Fruit fly (Drosophila melanogaster): ENCODE data around the gene DPCoAC.

Gene DPCoAC

dm6 chr3R:20574535-20574980, 17.1 kb upstream of the DPCoAC start:
- TF ChIP-seq dmrt93B (GFP tag; optimal IDR thresholded peaks at IDR 0.05), result no peak
- TF ChIP-seq Sp1 (GFP tag; optimal IDR thresholded peaks at IDR 0.05), result peak; percentile 48
- TF ChIP-seq Dif (GFP tag; optimal IDR thresholded peaks at IDR 0.05; ENCODE audit: partially characterized antibody), result peak; percentile 73
- TF ChIP-seq Myc (optimal IDR thresholded peaks at IDR 0.05), result peak; percentile 15
- TF ChIP-seq usp (GFP tag; optimal IDR thresholded peaks at IDR 0.05), result no peak
- peak; percentile 80 for TF ChIP-seq Hr83 (GFP tag; optimal IDR thresholded peaks at IDR 0.05; ENCODE audit: poor library complexity, severe bottlenecking)
- no peak for TF ChIP-seq Dfd (GFP tag; optimal IDR thresholded peaks at IDR 0.05)
- TF ChIP-seq Rel (GFP tag; optimal IDR thresholded peaks at IDR 0.05), result no peak
- TF ChIP-seq Rel (tag; optimal IDR thresholded peaks at IDR 0.05), result peak; percentile 14
- TF ChIP-seq ey (GFP tag; optimal IDR thresholded peaks at IDR 0.05), result peak; percentile 3
- peak in 1 of 2 experiments; percentile 47 for TF ChIP-seq foxo (GFP tag; optimal IDR thresholded peaks at IDR 0.05)
- peak; percentile 37 for TF ChIP-seq rgr (GFP tag; optimal IDR thresholded peaks at IDR 0.05)
- TF ChIP-seq brk (GFP tag; optimal IDR thresholded peaks at IDR 0.05), result no peak

dm6 chr3R:20573326-20573725, 15.9 kb upstream of the DPCoAC start:
- TF ChIP-seq rgr (GFP tag; optimal IDR thresholded peaks at IDR 0.05), result no peak
- TF ChIP-seq GATAd (GFP tag; optimal IDR thresholded peaks at IDR 0.05), result no peak
- no peak for TF ChIP-seq pan (optimal IDR thresholded peaks at IDR 0.05)
- no peak for TF ChIP-seq Rel (GFP tag; optimal IDR thresholded peaks at IDR 0.05)
- no peak for TF ChIP-seq Rel (tag; optimal IDR thresholded peaks at IDR 0.05)
- TF ChIP-seq usp (GFP tag; optimal IDR thresholded peaks at IDR 0.05), result no peak
- TF ChIP-seq Dif (GFP tag; optimal IDR thresholded peaks at IDR 0.05; ENCODE audit: partially characterized antibody), result no peak
- no peak for TF ChIP-seq fru (GFP tag; optimal IDR thresholded peaks at IDR 0.05)
- TF ChIP-seq jim (GFP tag; optimal IDR thresholded peaks at IDR 0.05), result no peak
- no peak for TF ChIP-seq psq (GFP tag; optimal IDR thresholded peaks at IDR 0.05)

DNA sequence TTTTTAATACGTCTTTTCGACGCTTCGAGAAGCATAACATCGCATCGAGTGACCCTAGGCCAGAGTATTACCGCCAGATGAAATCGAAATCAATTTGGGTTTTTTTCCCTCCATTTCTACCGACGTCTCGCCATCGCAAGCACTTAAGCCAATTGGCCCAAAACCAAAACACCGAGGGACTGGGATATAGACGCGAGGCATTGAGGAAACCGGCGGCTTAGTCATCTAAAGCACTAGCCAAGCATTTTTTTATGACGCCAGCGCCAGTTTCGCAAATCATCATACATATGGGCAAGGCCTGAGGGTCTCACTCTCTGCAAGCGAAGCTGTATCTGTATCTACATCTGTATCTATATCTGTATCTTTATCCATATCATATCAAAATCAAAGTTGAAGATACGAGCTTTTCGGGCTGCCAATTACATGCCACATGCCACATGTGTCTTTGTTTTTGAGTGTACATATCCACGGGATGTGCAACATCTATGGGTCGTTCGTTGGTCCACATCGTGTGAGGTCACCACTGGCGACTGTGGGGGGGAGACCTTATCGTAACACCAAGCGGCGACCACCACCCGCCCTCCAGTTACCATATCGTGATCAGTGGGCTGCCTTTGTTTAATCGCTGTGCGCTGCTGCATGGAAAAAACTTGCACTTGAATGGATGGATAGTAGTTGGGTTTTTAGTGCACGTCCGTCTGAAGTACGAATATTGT, 10.2 kb upstream of the DPCoAC start:
- TF ChIP-seq fru (GFP tag; optimal IDR thresholded peaks at IDR 0.05), result no peak
- TF ChIP-seq CrebA (GFP tag; optimal IDR thresholded peaks at IDR 0.05; ENCODE audit: borderline replicate concordance), result no peak
- no peak for TF ChIP-seq usp (GFP tag; optimal IDR thresholded peaks at IDR 0.05)
- no peak for TF ChIP-seq CG32264 (GFP tag; optimal IDR thresholded peaks at IDR 0.05)
- no peak for TF ChIP-seq psq (GFP tag; optimal IDR thresholded peaks at IDR 0.05)
- no peak for TF ChIP-seq lola (GFP tag; optimal IDR thresholded peaks at IDR 0.05)
- no peak for TF ChIP-seq pan (optimal IDR thresholded peaks at IDR 0.05)
- TF ChIP-seq sage (GFP tag; optimal IDR thresholded peaks at IDR 0.05), result no peak
- TF ChIP-seq Mio (GFP tag; optimal IDR thresholded peaks at IDR 0.05), result no peak
- TF ChIP-seq dsf (GFP tag; optimal IDR thresholded peaks at IDR 0.05; ENCODE audit: borderline replicate concordance), result no peak
- TF ChIP-seq Sp1 (GFP tag; optimal IDR thresholded peaks at IDR 0.05), result no peak
- no peak for TF ChIP-seq CG9705 (GFP tag; optimal IDR thresholded peaks at IDR 0.05)
- no peak for TF ChIP-seq Dif (GFP tag; optimal IDR thresholded peaks at IDR 0.05; ENCODE audit: partially characterized antibody)
- no peak for TF ChIP-seq Dfd (GFP tag; optimal IDR thresholded peaks at IDR 0.05)
- TF ChIP-seq Jra (GFP tag; optimal IDR thresholded peaks at IDR 0.05), result no peak
- TF ChIP-seq dl (GFP tag; optimal IDR thresholded peaks at IDR 0.05; ENCODE audit: insufficient read depth in 1 of 2, partially characterized antibody in 2 of 2), result no peak
- TF ChIP-seq Abd-B (GFP tag; optimal IDR thresholded peaks at IDR 0.05), result no peak
- TF ChIP-seq Myc (optimal IDR thresholded peaks at IDR 0.05), result no peak
- no peak for TF ChIP-seq br (GFP tag; optimal IDR thresholded peaks at IDR 0.05)

DNA sequence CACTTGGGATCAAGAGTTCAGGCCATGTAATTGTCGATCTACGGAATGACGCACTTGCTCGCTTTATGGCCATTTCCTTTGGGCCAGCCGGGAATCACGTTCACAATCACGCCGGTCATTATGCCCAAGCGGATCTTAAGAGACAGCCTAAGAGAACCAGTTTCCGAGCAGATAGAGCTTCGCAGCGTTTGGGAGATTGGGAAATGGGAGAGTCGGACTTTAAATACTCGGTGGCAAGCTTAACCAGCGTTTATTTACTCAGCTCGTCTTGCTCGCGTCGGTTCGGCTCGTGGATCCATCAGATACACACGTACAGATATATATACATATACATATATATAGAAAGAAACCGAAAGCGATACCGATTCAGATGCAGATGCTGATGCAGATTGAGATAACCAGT, 8.1 kb upstream of the DPCoAC start:
- peak; percentile 65 for TF ChIP-seq Dif (GFP tag; optimal IDR thresholded peaks at IDR 0.05; ENCODE audit: partially characterized antibody)
- TF ChIP-seq h (GFP tag; optimal IDR thresholded peaks at IDR 0.05), result peak; percentile 10
- no peak for TF ChIP-seq HLH106 (tag; optimal IDR thresholded peaks at IDR 0.05)
- TF ChIP-seq br (GFP tag; optimal IDR thresholded peaks at IDR 0.05), result peak; percentile 2
- no peak for TF ChIP-seq usp (GFP tag; optimal IDR thresholded peaks at IDR 0.05)
- TF ChIP-seq sage (GFP tag; optimal IDR thresholded peaks at IDR 0.05), result peak; percentile 32
- peak; percentile 5 for TF ChIP-seq OdsH (GFP tag; optimal IDR thresholded peaks at IDR 0.05)
- TF ChIP-seq foxo (GFP tag; optimal IDR thresholded peaks at IDR 0.05), result no peak
- TF ChIP-seq Vsx2 (GFP tag; optimal IDR thresholded peaks at IDR 0.05; ENCODE audit: partially characterized antibody), result no peak
- TF ChIP-seq dl (GFP tag; optimal IDR thresholded peaks at IDR 0.05; ENCODE audit: insufficient read depth in 1 of 2, partially characterized antibody in 2 of 2), result peak in 1 of 2 experiments; percentile 54
- peak; percentile 47 for TF ChIP-seq Rel (GFP tag; optimal IDR thresholded peaks at IDR 0.05)
- peak; percentile 51 for TF ChIP-seq Rel (tag; optimal IDR thresholded peaks at IDR 0.05)
- TF ChIP-seq Mio (GFP tag; optimal IDR thresholded peaks at IDR 0.05), result no peak
- peak; percentile 10 for TF ChIP-seq Sp1 (GFP tag; optimal IDR thresholded peaks at IDR 0.05)
